Fruit fly (Drosophila melanogaster): ENCODE results near the gene CG12182.

Gene CG12182

DNA sequence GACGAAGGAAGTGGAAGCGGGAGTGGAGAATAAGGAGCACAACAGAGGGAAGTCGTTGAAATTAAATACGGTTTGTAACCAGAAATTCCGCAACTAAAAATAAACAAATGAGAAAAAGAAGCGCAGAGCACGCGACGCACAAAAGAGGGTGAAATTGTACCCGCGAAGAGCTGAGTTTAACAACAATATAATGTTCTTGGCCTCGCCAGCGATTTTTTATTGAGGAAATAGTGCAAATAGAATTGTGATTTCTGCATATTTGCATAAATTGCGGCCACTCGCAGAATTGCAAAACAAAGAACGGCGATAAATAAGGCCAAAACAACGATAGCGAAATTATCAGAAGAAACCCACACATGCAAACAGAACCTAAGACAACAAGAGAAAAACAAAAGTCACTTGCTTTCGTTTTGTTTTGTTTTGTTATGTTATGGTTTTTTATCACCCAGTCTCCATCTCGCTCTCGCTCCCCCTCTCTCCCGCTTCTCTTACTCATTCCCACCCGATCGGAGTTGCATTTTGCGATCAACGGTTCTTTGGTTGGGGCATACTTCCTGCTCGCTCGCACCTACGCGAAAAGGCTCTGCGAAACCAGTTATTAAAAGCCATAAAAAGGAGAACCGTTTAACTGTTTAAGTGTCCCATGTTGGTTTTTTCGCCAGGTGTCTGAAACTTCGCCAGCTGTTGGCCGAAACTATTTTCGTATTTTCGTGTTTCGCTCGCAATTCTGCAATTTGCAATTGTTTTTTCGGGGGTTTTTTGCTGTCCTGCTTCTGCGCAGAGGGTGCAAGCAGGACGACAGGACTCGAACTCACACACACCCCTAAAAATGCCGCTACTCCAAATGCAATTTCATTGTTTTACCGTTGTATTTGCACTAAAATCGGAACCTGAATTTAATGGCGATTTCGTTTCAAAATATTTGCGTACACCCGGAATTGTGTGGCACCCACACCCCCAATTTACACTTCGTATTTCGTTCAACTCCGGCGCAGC, 46.2 kb downstream of the CG12182 start (continued):
- TF ChIP-seq CG15336 (GFP tag; IDR thresholded peaks at IDR 0.05), result peak; percentile 74
- TF ChIP-seq CG11902 (GFP tag; optimal IDR thresholded peaks at IDR 0.05), result no peak
- peak; percentile 26 for TF ChIP-seq CG10669 (GFP tag; optimal IDR thresholded peaks at IDR 0.05)
- TF ChIP-seq achi (GFP tag; optimal IDR thresholded peaks at IDR 0.05), result no peak
- peak; percentile 15 for TF ChIP-seq Eip75B (GFP tag; optimal IDR thresholded peaks at IDR 0.05)
- TF ChIP-seq CG31627 (GFP tag; optimal IDR thresholded peaks at IDR 0.05), result no peak
- peak; percentile 48 for TF ChIP-seq CG6808 (GFP tag; optimal IDR thresholded peaks at IDR 0.05)
- peak; percentile 82 for TF ChIP-seq CG9139 (GFP tag; optimal IDR thresholded peaks at IDR 0.05)
- peak; percentile 41 for TF ChIP-seq CG6854 (GFP tag; optimal IDR thresholded peaks at IDR 0.05)
- TF ChIP-seq vri (GFP tag; optimal IDR thresholded peaks at IDR 0.05), result peak; percentile 49

- TF ChIP-seq CG6808 (GFP tag; optimal IDR thresholded peaks at IDR 0.05) (peak; percentile 91), CG8119 (GFP tag; IDR thresholded peaks at IDR 0.05) (peak; percentile 67), Ets21C (GFP tag; optimal IDR thresholded peaks at IDR 0.05) (peak; percentile 88), CG11294 (GFP tag; IDR thresholded peaks at IDR 0.05) (peak; percentile 19; the same call in 1 of the 2 replicates), achi (GFP tag; optimal IDR thresholded peaks at IDR 0.05) (peak; percentile 90), CG3919 (GFP tag; optimal IDR thresholded peaks at IDR 0.05) (peak; percentile 96), Sox102F (GFP tag; optimal IDR thresholded peaks at IDR 0.05) (peak; percentile 96), Eip75B (GFP tag; optimal IDR thresholded peaks at IDR 0.05) (peak; percentile 93), Blimp-1 (GFP tag; optimal IDR thresholded peaks at IDR 0.05) (peak; percentile 54), net (GFP tag; optimal IDR thresholded peaks at IDR 0.05) (peak; percentile 94), Lpt (GFP tag; optimal IDR thresholded peaks at IDR 0.05) (peak; percentile 65), Ets96B (tag; optimal IDR thresholded peaks at IDR 0.05) (peak; percentile 97), Met (GFP tag; optimal IDR thresholded peaks at IDR 0.05) (peak; percentile 95), fkh (GFP tag; optimal IDR thresholded peaks at IDR 0.05) (no peak), CG7368 (GFP tag; optimal IDR thresholded peaks at IDR 0.05) (peak; percentile 93), fd59A (GFP tag; optimal IDR thresholded peaks at IDR 0.05) (peak; percentile 90), OdsH (GFP tag; optimal IDR thresholded peaks at IDR 0.05) (peak; percentile 91), vri (GFP tag; optimal IDR thresholded peaks at IDR 0.05) (peak; percentile 77), CG31627 (GFP tag; optimal IDR thresholded peaks at IDR 0.05) (peak; percentile 95), Hr38 (GFP tag; optimal IDR thresholded peaks at IDR 0.05) (no peak), CG4318 (GFP tag; optimal IDR thresholded peaks at IDR 0.05) (peak; percentile 55), lz (GFP tag; optimal IDR thresholded peaks at IDR 0.05) (peak; percentile 95), Eip93F (GFP tag; optimal IDR thresholded peaks at IDR 0.05) (peak; percentile 91), fd85E (GFP tag; optimal IDR thresholded peaks at IDR 0.05) (peak; percentile 82), CG6854 (GFP tag; optimal IDR thresholded peaks at IDR 0.05) (peak; percentile 74), cyc (GFP tag; optimal IDR thresholded peaks at IDR 0.05) (peak; percentile 94), dsx (GFP tag; optimal IDR thresholded peaks at IDR 0.05; ENCODE audit: poor library complexity, severe bottlenecking) (peak; percentile 97), Gug (GFP tag; IDR thresholded peaks at IDR 0.05) (peak; percentile 75), CG10669 (GFP tag; optimal IDR thresholded peaks at IDR 0.05) (peak; percentile 97), spab (GFP tag; optimal IDR thresholded peaks at IDR 0.05) (peak; percentile 91), CG16779 (tag; optimal IDR thresholded peaks at IDR 0.05) (peak; percentile 90), CG11902 (GFP tag; optimal IDR thresholded peaks at IDR 0.05) (peak; percentile 92), CG15336 (GFP tag; IDR thresholded peaks at IDR 0.05) (peak; percentile 77), ss (GFP tag; optimal IDR thresholded peaks at IDR 0.05) (peak; percentile 86 to 96), CG1621 (tag; optimal IDR thresholded peaks at IDR 0.05) (peak; percentile 93), CG34406 (GFP tag; optimal IDR thresholded peaks at IDR 0.05) (peak; percentile 95), CG8632 (GFP tag; optimal IDR thresholded peaks at IDR 0.05) (peak; percentile 97), Hr4 (GFP tag; optimal IDR thresholded peaks at IDR 0.05) (peak; percentile 79), Hr39 (GFP tag; optimal IDR thresholded peaks at IDR 0.05) (peak; percentile 95), acj6 (GFP tag; optimal IDR thresholded peaks at IDR 0.05) (peak; percentile 92), eg (GFP tag; IDR thresholded peaks at IDR 0.05) (peak; percentile 84), Eip78C (GFP tag) (peak; percentile 99), svp (GFP tag) (peak; percentile 97)
Measured at dm6 chr3L:2552116-2552843, 47.1 kb downstream of the CG12182 start.

Measured in whole organism, prepupa.